Worm (Caenorhabditis elegans) whole organism, late embryonic: ENCODE results near the gene Y59H11AR.4.

Source experiments
- ama-1 ChIP-seq: fragments of 150-350 bp; optimal IDR thresholded peaks from 2 replicates; lab custom pipeline; 2014
- ceh-45 ChIP-seq: fragments of 200-800 bp; sonication (Bioruptor generic); IDR thresholded peaks from 2 replicates; pipeline ENCODE4 v1.3.6; 2022; ENCODE audit warnings: missing genetic modification reagents, missing genetic modification characterization, missing compliant biosample characterization
- eyg-1 ChIP-seq: sonication (generic microtip); optimal IDR thresholded peaks from 2 replicates; lab custom pipeline; 2016; ENCODE audit warnings: missing genotype, missing genetic modification characterization, missing compliant biosample characterization
- sdc-2 ChIP-seq: sonication (generic microtip); optimal IDR thresholded peaks from 2 replicates; lab custom pipeline; 2016; ENCODE audit warnings: missing genotype, missing genetic modification characterization, missing compliant biosample characterization
- syd-9 ChIP-seq: sonication (generic microtip); optimal IDR thresholded peaks from 2 replicates; lab custom pipeline; 2016; ENCODE audit warnings: mild to moderate bottlenecking, missing genetic modification characterization, moderate library complexity, missing compliant biosample characterization

DNA sequence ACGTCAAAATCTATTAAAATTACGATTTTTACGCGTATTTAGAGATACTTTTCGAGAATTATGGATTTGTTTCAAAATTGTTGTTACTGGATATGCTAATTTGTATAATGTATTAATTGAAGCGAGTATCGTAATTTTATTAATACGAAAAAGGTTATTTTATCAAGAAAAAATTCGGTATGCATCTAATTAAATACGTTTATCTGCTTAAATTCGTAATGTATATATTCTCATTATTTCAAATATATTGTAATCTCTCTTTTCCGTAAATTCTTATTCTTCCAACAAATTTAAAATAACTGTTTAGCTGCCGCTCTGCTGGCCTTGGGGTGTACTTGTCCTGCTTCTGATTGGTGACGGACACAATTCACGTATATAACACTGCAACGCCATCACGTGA, 30.5 kb upstream of the Y59H11AR.4 start, which contains the start of gene dgk-4:
- TF ChIP-seq sdc-2: no peak
- TF ChIP-seq eyg-1 (tag; lab: Kevin White, UChicago): no peak
- TF ChIP-seq ceh-45 (GFP tag; lab: Robert Waterston, UW): no peak
- no peak for TF ChIP-seq ama-1 (lab: Kevin White, UChicago)
- no peak for TF ChIP-seq syd-9 (tag; lab: Kevin White, UChicago)
